Fruit fly (Drosophila melanogaster): ENCODE measurements around the gene CheB38a.

- TF ChIP-seq fd96Ca (GFP tag; IDR thresholded peaks at IDR 0.05) (no peak), D1 (tag; optimal IDR thresholded peaks at IDR 0.05) (peak; percentile 58), Pif1A (GFP tag; optimal IDR thresholded peaks at IDR 0.05) (no peak), CG9948 (tag; optimal IDR thresholded peaks at IDR 0.05) (no peak), CG8301 (tag; optimal IDR thresholded peaks at IDR 0.05) (no peak), EcR (GFP tag; optimal IDR thresholded peaks at IDR 0.05) (no peak)
Observed at dm6 chr2L:20851592-20851991, 33.3 kb upstream of the CheB38a start.
